Worm (Caenorhabditis elegans) whole organism, midembryonic: ENCODE measurements around the gene cest-26.

Source experiments
- T22C8.4 ChIP-seq: fragments of 200-800 bp; sonication (Bioruptor generic); IDR thresholded peaks from 2 replicates; pipeline ENCODE4 v1.3.6; 2022; ENCODE audit warnings: missing genetic modification characterization, missing compliant biosample characterization
- cog-1 ChIP-seq: sonication (generic microtip); optimal IDR thresholded peaks from 2 replicates; lab custom pipeline; 2016; ENCODE audit warnings: missing genetic modification characterization, missing compliant biosample characterization
- flt-1 ChIP-seq: fragments of 200-800 bp; sonication (Bioruptor generic); IDR thresholded peaks from 2 replicates; pipeline ENCODE4 v1.3.6; 2022; ENCODE audit warnings: missing genetic modification characterization, missing compliant biosample characterization
- klf-2 ChIP-seq: fragments of 200-800 bp; sonication (Bioruptor generic); conservative IDR thresholded peaks from 2 replicates; pipeline ENCODE4 v1.3.6; 2022; ENCODE audit warnings: missing genetic modification reagents, missing genetic modification characterization, missing compliant biosample characterization
- med-1 ChIP-seq: sonication (generic microtip); optimal IDR thresholded peaks from 2 replicates; lab custom pipeline; 2017; ENCODE audit warnings: missing genetic modification characterization, mild to moderate bottlenecking, missing compliant biosample characterization, antibody characterized with exemption, missing genetic modification reagents; ENCODE audit not compliant: insufficient read depth
- ref-1 ChIP-seq: fragments of 200-800 bp; sonication (Bioruptor generic); conservative IDR thresholded peaks from 2 replicates; pipeline ENCODE4 v1.3.6; 2022; ENCODE audit warnings: missing genetic modification reagents, missing genetic modification characterization, missing compliant biosample characterization
- ztf-29 ChIP-seq: fragments of 200-800 bp; sonication (Bioruptor generic); IDR thresholded peaks from 2 replicates; pipeline ENCODE4 v1.3.6; 2022; ENCODE audit warnings: missing genetic modification reagents, missing genetic modification characterization, missing compliant biosample characterization

DNA sequence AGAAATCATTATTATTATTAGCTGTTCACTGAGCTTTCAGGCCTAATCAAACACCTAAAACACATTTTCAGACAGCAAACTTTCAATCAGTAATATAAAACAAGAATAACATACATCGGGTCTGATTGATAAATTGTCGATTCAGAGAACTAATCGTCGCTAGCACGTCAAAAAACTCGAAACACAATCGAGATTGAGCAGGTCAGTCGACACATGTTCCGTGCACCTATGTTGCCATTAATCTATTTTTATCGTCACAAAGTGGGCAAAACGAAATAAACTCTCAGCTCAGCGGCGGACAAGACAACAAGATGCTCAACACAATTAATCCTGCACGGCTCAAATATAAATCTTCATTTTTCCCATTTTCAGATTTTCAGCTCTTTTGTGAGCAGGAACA, 8.1 kb downstream of the cest-26 start:
- TF ChIP-seq flt-1 (GFP tag; lab: Robert Waterston, UW) (no peak), T22C8.4 (GFP tag; lab: Robert Waterston, UW) (no peak), klf-2 (no peak), ztf-29 (GFP tag; lab: Robert Waterston, UW) (no peak), med-1 (no peak), ref-1 (GFP tag; lab: Robert Waterston, UW) (no peak), cog-1 (tag; lab: Kevin White, UChicago) (no peak)
